Worm (Caenorhabditis elegans): ENCODE results near the gene dhs-28.

DNA sequence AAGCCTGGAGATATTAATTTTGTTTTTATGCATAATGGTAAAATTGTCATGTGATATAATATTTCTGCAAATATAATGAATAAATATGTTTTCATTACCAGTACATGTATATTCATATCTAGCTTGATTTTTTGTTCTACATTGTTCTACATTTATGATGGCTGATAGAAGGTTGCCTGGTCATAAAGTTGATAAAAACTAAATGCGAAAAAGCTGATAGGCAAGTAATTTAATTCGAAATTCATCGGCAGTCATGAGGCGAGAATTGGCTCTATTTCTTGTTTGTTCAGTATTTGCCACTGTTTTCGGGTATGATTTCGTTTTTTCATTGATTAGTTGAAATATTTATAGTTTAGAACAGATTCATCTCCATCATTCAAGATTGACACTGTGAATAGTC, 34.1 kb upstream of the dhs-28 start, which contains the start of gene bgal-2:
- TF ChIP-seq dao-5 (tag; optimal IDR thresholded peaks at IDR 0.05) = no peak
- TF ChIP-seq him-1 (tag; optimal IDR thresholded peaks at IDR 0.05) = no peak
- TF ChIP-seq W03F9.2 (tag; optimal IDR thresholded peaks at IDR 0.05) = no peak

Measured in whole organism, L4/young adult.